Worm (Caenorhabditis elegans): Measurements from ENCODE around the gene grd-6.

Gene grd-6

DNA sequence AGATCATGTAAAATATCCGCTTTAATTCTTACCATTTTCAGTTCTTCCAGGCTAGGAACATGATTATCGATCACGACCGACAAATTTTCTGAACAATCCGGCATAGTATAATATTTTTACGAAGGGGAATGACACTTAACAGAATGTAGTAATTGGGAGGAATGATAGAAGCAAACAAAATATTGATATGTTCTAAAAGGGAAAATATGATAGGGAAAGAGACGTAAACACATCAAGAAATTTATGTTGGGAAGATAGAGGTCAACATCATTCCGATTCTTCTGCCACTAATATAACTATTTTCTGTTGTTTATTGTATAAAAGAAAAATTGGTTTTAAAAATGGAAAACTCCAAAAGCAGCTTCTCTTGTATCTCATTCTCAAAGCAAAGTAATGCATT, 24.5 kb upstream of the grd-6 start, which contains the start of gene C24B5.4:
Gene C24B5.4 (minus strand): TSS at position 206 of the 400 bp plus-strand sequence.
- no peak for TF ChIP-seq gmeb-1 (tag; optimal IDR thresholded peaks at IDR 0.05)
- TF ChIP-seq Y55F3AM.14 (GFP tag; optimal IDR thresholded peaks at IDR 0.05) = no peak
- no peak for TF ChIP-seq blmp-1 (tag; optimal IDR thresholded peaks at IDR 0.05; ENCODE audit: insufficient read depth)
- no peak for TF ChIP-seq unc-39 (tag; optimal IDR thresholded peaks at IDR 0.05)
- TF ChIP-seq ZK546.5 (tag; optimal IDR thresholded peaks at IDR 0.05) = no peak
- no peak for TF ChIP-seq sma-9 (GFP tag; optimal IDR thresholded peaks at IDR 0.05)
- TF ChIP-seq sma-9 (tag; optimal IDR thresholded peaks at IDR 0.05) = no peak
- TF ChIP-seq nhr-6 (tag; optimal IDR thresholded peaks at IDR 0.05) = no peak
- no peak for TF ChIP-seq ceh-82 (tag; optimal IDR thresholded peaks at IDR 0.05)
- TF ChIP-seq ama-1 (optimal IDR thresholded peaks at IDR 0.05) = no peak
- no peak for TF ChIP-seq nhr-23 (tag; optimal IDR thresholded peaks at IDR 0.05)
- TF ChIP-seq elt-1 (tag; optimal IDR thresholded peaks at IDR 0.05) = no peak
- TF ChIP-seq R02D3.7 (tag; optimal IDR thresholded peaks at IDR 0.05) = no peak
- no peak for TF ChIP-seq sma-3 (GFP tag; optimal IDR thresholded peaks at IDR 0.05)

DNA sequence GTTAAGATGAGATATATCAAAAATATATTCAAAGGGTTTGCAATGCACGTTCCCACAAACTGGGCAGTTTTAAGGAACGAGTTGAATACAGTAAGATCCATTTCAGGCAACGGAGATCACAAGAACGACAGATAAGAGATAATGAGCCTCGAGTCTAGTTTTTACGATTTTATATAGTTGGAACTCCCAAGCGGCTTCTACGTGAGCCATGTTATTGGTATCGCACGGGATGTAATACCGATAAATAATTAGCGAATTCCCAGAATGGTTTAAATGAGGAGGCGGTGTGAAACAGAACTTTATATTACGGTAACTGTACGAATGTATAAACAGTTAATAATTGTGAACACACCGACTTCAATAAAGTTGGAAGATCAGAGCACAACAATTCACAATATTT, 22.8 kb upstream of the grd-6 start, which contains the start of gene str-177:
Gene str-177 (minus strand): TSS at position 101 of the 400 bp plus-strand sequence.
- TF ChIP-seq nhr-21 (tag; optimal IDR thresholded peaks at IDR 0.05) = no peak
- no peak for TF ChIP-seq R02D3.7 (tag; optimal IDR thresholded peaks at IDR 0.05)
- TF ChIP-seq unc-39 (tag; optimal IDR thresholded peaks at IDR 0.05) = no peak
- no peak for TF ChIP-seq sem-4 (tag; optimal IDR thresholded peaks at IDR 0.05)
- TF ChIP-seq zag-1 (tag; optimal IDR thresholded peaks at IDR 0.05) = no peak
- TF ChIP-seq unc-55 (GFP tag; optimal IDR thresholded peaks at IDR 0.05) = no peak
- TF ChIP-seq nhr-10 (tag; optimal IDR thresholded peaks at IDR 0.05) = no peak
- TF ChIP-seq ztf-1 (GFP tag; conservative IDR thresholded peaks at IDR 0.05) = no peak
- TF ChIP-seq aly-2 (tag; optimal IDR thresholded peaks at IDR 0.05) = no peak
- no peak for TF ChIP-seq Y55F3AM.14 (GFP tag; optimal IDR thresholded peaks at IDR 0.05)
- no peak for TF ChIP-seq lin-11 (tag; optimal IDR thresholded peaks at IDR 0.05)
- TF ChIP-seq ztf-11 (tag; optimal IDR thresholded peaks at IDR 0.05) = no peak
- no peak for TF ChIP-seq mdl-1 (tag; optimal IDR thresholded peaks at IDR 0.05)
- no peak for TF ChIP-seq mab-5 (tag; optimal IDR thresholded peaks at IDR 0.05)
- TF ChIP-seq nhr-6 (tag; optimal IDR thresholded peaks at IDR 0.05) = no peak
- TF ChIP-seq nhr-129 (tag; optimal IDR thresholded peaks at IDR 0.05) = no peak
- TF ChIP-seq lin-39 (tag; optimal IDR thresholded peaks at IDR 0.05) = no peak
- no peak for TF ChIP-seq fos-1 (tag; optimal IDR thresholded peaks at IDR 0.05)
- TF ChIP-seq sma-3 (GFP tag; optimal IDR thresholded peaks at IDR 0.05) = no peak
- no peak for TF ChIP-seq crh-2 (tag; optimal IDR thresholded peaks at IDR 0.05)

- no peak for TF ChIP-seq unc-62 (GFP tag; optimal IDR thresholded peaks at IDR 0.05)
- peak; percentile 49 for TF ChIP-seq sma-9 (GFP tag; optimal IDR thresholded peaks at IDR 0.05)
- no peak for TF ChIP-seq sma-9 (tag; optimal IDR thresholded peaks at IDR 0.05)
- TF ChIP-seq skn-1 (tag; optimal IDR thresholded peaks at IDR 0.05) = no peak
- TF ChIP-seq R02D3.7 (tag; optimal IDR thresholded peaks at IDR 0.05) = no peak
- TF ChIP-seq fos-1 (tag; optimal IDR thresholded peaks at IDR 0.05) = peak; percentile 79
Observed at ce11 chrV:9202710-9203109, 19.0 kb upstream of the grd-6 start, which contains the start of gene asp-2. Gene asp-2 (plus strand): TSS chrV:9203077.

- TF ChIP-seq nhr-237 (tag; optimal IDR thresholded peaks at IDR 0.05) (no peak), egl-27 (tag; optimal IDR thresholded peaks at IDR 0.05) (no peak), ztf-11 (tag; optimal IDR thresholded peaks at IDR 0.05) (no peak), lin-13 (GFP tag; optimal IDR thresholded peaks at IDR 0.05) (no peak)
Observed at ce11 chrV:9207377-9207776, 14.3 kb upstream of the grd-6 start, which contains the start of gene inx-10. Gene inx-10 (minus strand): TSS chrV:9207477.

DNA sequence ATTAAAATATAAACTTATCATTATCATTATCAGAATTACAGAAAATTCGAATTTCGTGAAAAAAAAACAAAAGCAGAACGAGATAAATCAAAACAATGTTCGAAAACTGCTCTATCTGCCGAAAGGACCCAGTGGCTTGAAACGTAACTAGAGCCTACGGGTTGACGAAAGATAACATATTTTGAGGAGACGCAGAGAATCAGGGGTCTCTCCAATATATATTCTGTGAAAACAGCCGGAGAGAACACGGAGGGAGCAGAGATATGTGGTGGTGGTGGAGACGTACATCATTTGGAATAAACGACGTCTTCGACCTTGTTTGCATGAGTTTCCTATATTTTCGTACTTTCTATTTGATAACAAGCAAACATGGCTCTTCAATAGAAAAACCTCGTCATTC, 12.8 kb upstream of the grd-6 start:
- TF ChIP-seq unc-55 (GFP tag; optimal IDR thresholded peaks at IDR 0.05) = peak; percentile 48
- TF ChIP-seq nhr-23 (tag; optimal IDR thresholded peaks at IDR 0.05) = no peak
- no peak for TF ChIP-seq skn-1 (tag; optimal IDR thresholded peaks at IDR 0.05)
- TF ChIP-seq crh-2 (tag; optimal IDR thresholded peaks at IDR 0.05) = no peak
- no peak for TF ChIP-seq nhr-25 (tag; optimal IDR thresholded peaks at IDR 0.05)
- no peak for TF ChIP-seq peb-1 (tag; optimal IDR thresholded peaks at IDR 0.05)
- peak; percentile 18 for TF ChIP-seq F13H6.1 (tag; optimal IDR thresholded peaks at IDR 0.05)
- TF ChIP-seq elt-1 (tag; optimal IDR thresholded peaks at IDR 0.05) = no peak
- TF ChIP-seq ama-1 (optimal IDR thresholded peaks at IDR 0.05) = no peak
- TF ChIP-seq aly-2 (tag; optimal IDR thresholded peaks at IDR 0.05) = no peak
- no peak for TF ChIP-seq gmeb-1 (tag; optimal IDR thresholded peaks at IDR 0.05)
- no peak for TF ChIP-seq ZK546.5 (tag; optimal IDR thresholded peaks at IDR 0.05)
- TF ChIP-seq zag-1 (tag; optimal IDR thresholded peaks at IDR 0.05) = no peak
- TF ChIP-seq unc-39 (tag; optimal IDR thresholded peaks at IDR 0.05) = no peak
- TF ChIP-seq C34F6.9 (tag; optimal IDR thresholded peaks at IDR 0.05) = peak; percentile 12
- no peak for TF ChIP-seq Y55F3AM.14 (GFP tag; optimal IDR thresholded peaks at IDR 0.05)
- no peak for TF ChIP-seq ztf-4 (tag; optimal IDR thresholded peaks at IDR 0.05)
- no peak for TF ChIP-seq nhr-11 (tag; optimal IDR thresholded peaks at IDR 0.05)

All from whole organism, L2 larva.